Worm (Caenorhabditis elegans) whole organism, L1 larva: ENCODE data around the gene C24B9.3.
A peak's percentile ranks its signal among the peaks of the same experiment; 100 is the strongest.

Source experiments
- C16A3.4 ChIP-seq: fragments of 150-350 bp; optimal IDR thresholded peaks from 2 replicates; lab custom pipeline; 2014; ENCODE audit warnings: missing biosample characterization, missing genetic modification characterization
- aha-1 ChIP-seq: fragments of 150-350 bp; optimal IDR thresholded peaks from 2 replicates; lab custom pipeline; 2014; ENCODE audit warnings: missing biosample characterization, missing genetic modification characterization
- aly-2 ChIP-seq: fragments of 150-350 bp; optimal IDR thresholded peaks from 2 replicates; lab custom pipeline; 2014; ENCODE audit warnings: missing biosample characterization, missing genetic modification characterization
- blmp-1 ChIP-seq: fragments of 150-350 bp; optimal IDR thresholded peaks from 2 replicates; lab custom pipeline; 2014; ENCODE audit warnings: missing biosample characterization, missing genetic modification characterization
- ceh-90 ChIP-seq: sonication (generic microtip); optimal IDR thresholded peaks from 2 replicates; lab custom pipeline; 2016; ENCODE audit warnings: missing genetic modification characterization, missing compliant biosample characterization
- ces-1 ChIP-seq: fragments of 150-350 bp; optimal IDR thresholded peaks from 2 replicates; lab custom pipeline; 2014; ENCODE audit warnings: missing biosample characterization, missing genetic modification reagents, missing genetic modification characterization
- dpl-1 ChIP-seq, 3 experiments: fragments of 150-350 bp in 2 of 3; sonication (generic microtip) in 1 of 3; optimal IDR thresholded peaks; 2 replicates each; lab custom pipeline; 2014 to 2017; ENCODE audit warnings: missing biosample characterization in 3 of 3, missing genetic modification characterization in 3 of 3, missing genetic modification reagents in 3 of 3
- dsc-1 ChIP-seq: sonication (generic microtip); optimal IDR thresholded peaks from 2 replicates; lab custom pipeline; 2016; ENCODE audit warnings: mild to moderate bottlenecking, missing genetic modification characterization, missing compliant biosample characterization
- efl-1 ChIP-seq, 4 experiments: fragments of 150-350 bp; optimal IDR thresholded peaks in 3 of 4; peaks in 1 of 4; 1 replicate in 1 of 4; 2 replicates in 3 of 4; lab custom pipeline; 2014; ENCODE audit warnings: missing biosample characterization in 2 of 4, missing genetic modification characterization in 2 of 4, missing genetic modification reagents in 2 of 4
- egl-13 ChIP-seq: sonication (generic microtip); optimal IDR thresholded peaks from 2 replicates; lab custom pipeline; 2016; ENCODE audit warnings: missing genotype, missing genetic modification reagents, missing genetic modification characterization, missing compliant biosample characterization
- egl-27 ChIP-seq, 2 experiments: fragments of 150-350 bp in 1 of 2; sonication (generic microtip); optimal IDR thresholded peaks; 3 replicates each; lab custom pipeline; 2017 to 2018; ENCODE audit warnings: missing biosample characterization in 2 of 2, missing genetic modification characterization in 2 of 2, missing genetic modification reagents in 2 of 2
- elt-2 ChIP-seq: sonication (generic microtip); optimal IDR thresholded peaks from 2 replicates; lab custom pipeline; 2016; ENCODE audit warnings: missing genetic modification characterization, mild to moderate bottlenecking, inconsistent platforms, missing compliant biosample characterization, missing genetic modification reagents
- elt-3 ChIP-seq, 6 experiments: fragments of 150-350 bp in 1 of 6; sonication (generic microtip); optimal IDR thresholded peaks; 2 replicates each; lab custom pipeline; 2017 to 2018; ENCODE audit warnings: missing biosample characterization in 6 of 6, missing genetic modification characterization in 6 of 6, inconsistent platforms in 1 of 6
- fkh-10 ChIP-seq: sonication (generic microtip); optimal IDR thresholded peaks from 2 replicates; lab custom pipeline; 2017; ENCODE audit warnings: missing biosample characterization, missing genetic modification reagents, missing genetic modification characterization
- fkh-8 ChIP-seq: sonication (generic microtip); optimal IDR thresholded peaks from 2 replicates; lab custom pipeline; 2016; ENCODE audit warnings: mild to moderate bottlenecking, missing genetic modification characterization, missing compliant biosample characterization
- fos-1 ChIP-seq: fragments of 150-350 bp; optimal IDR thresholded peaks from 2 replicates; lab custom pipeline; 2014; ENCODE audit warnings: missing biosample characterization, missing genetic modification characterization
- hlh-4 ChIP-seq: sonication (generic microtip); optimal IDR thresholded peaks from 2 replicates; lab custom pipeline; 2016; ENCODE audit warnings: mild to moderate bottlenecking, missing genetic modification characterization, missing compliant biosample characterization
- isw-1 ChIP-seq: fragments of 200-800 bp; sonication (Bioruptor generic); IDR thresholded peaks from 2 replicates; pipeline ENCODE4 v1.3.6; 2022; ENCODE audit warnings: missing genetic modification characterization, missing compliant biosample characterization
- lin-13 ChIP-seq: fragments of 150-350 bp; optimal IDR thresholded peaks from 2 replicates; lab custom pipeline; 2014; ENCODE audit warnings: missing biosample characterization, missing genetic modification reagents, missing genetic modification characterization
- lin-15B ChIP-seq: fragments of 150-350 bp; sonication (generic microtip); optimal IDR thresholded peaks from 3 replicates; lab custom pipeline; 2014; ENCODE audit warnings: missing biosample characterization, missing genetic modification characterization
- lin-35 ChIP-seq, 2 experiments: fragments of 150-350 bp; optimal IDR thresholded peaks; 2 replicates each; lab custom pipeline; 2014; ENCODE audit warnings: missing biosample characterization in 2 of 2, missing genetic modification characterization in 2 of 2, missing genetic modification reagents in 2 of 2
- lin-39 ChIP-seq: fragments of 150-350 bp; optimal IDR thresholded peaks from 2 replicates; lab custom pipeline; 2014; ENCODE audit warnings: missing biosample characterization, missing genetic modification reagents, missing genetic modification characterization
- lir-3 ChIP-seq: sonication (generic microtip); optimal IDR thresholded peaks from 2 replicates; lab custom pipeline; 2016; ENCODE audit warnings: mild to moderate bottlenecking, missing genetic modification characterization, moderate library complexity, missing compliant biosample characterization; ENCODE audit not compliant: poor library complexity
- lsy-2 ChIP-seq, 2 experiments: fragments of 150-350 bp; optimal IDR thresholded peaks; 2 replicates each; lab custom pipeline; 2014; ENCODE audit warnings: missing biosample characterization in 2 of 2, missing genetic modification characterization in 2 of 2
- mdl-1 ChIP-seq, 2 experiments: fragments of 150-350 bp; optimal IDR thresholded peaks; 2 replicates each; lab custom pipeline; 2014 to 2017; ENCODE audit warnings: missing biosample characterization in 2 of 2, missing genetic modification characterization in 2 of 2, inconsistent platforms in 1 of 2
- mef-2 ChIP-seq: fragments of 150-350 bp; optimal IDR thresholded peaks from 2 replicates; lab custom pipeline; 2014; ENCODE audit warnings: missing biosample characterization, missing genetic modification characterization
- mep-1 ChIP-seq: fragments of 150-350 bp; optimal IDR thresholded peaks from 2 replicates; lab custom pipeline; 2014; ENCODE audit warnings: missing biosample characterization, missing genetic modification characterization
- nhr-11 ChIP-seq: fragments of 150-350 bp; optimal IDR thresholded peaks from 2 replicates; lab custom pipeline; 2014; ENCODE audit warnings: missing biosample characterization, missing genetic modification characterization
- nhr-20 ChIP-seq: sonication (generic microtip); optimal IDR thresholded peaks from 2 replicates; lab custom pipeline; 2016; ENCODE audit warnings: mild to moderate bottlenecking, missing genetic modification characterization, missing compliant biosample characterization
- nhr-237 ChIP-seq: fragments of 150-350 bp; optimal IDR thresholded peaks from 2 replicates; lab custom pipeline; 2014; ENCODE audit warnings: missing biosample characterization, missing genetic modification characterization
- nhr-71 ChIP-seq: sonication (generic microtip); optimal IDR thresholded peaks from 2 replicates; lab custom pipeline; 2016; ENCODE audit warnings: mild to moderate bottlenecking, missing genetic modification characterization, moderate library complexity, missing compliant biosample characterization
- nhr-76 ChIP-seq: sonication (generic microtip); optimal IDR thresholded peaks from 2 replicates; lab custom pipeline; 2017; ENCODE audit warnings: missing biosample characterization, missing genetic modification characterization
- nhr-84 ChIP-seq: sonication (generic microtip); optimal IDR thresholded peaks from 2 replicates; lab custom pipeline; 2017; ENCODE audit warnings: missing biosample characterization, missing genetic modification characterization
- nhr-85 ChIP-seq: sonication (generic microtip); peaks from one replicate; lab custom pipeline; 2016; ENCODE audit warnings: missing genetic modification characterization, inconsistent platforms, missing compliant biosample characterization
- pqm-1 ChIP-seq: sonication (generic microtip); optimal IDR thresholded peaks from 3 replicates; lab custom pipeline; 2017; ENCODE audit warnings: missing biosample characterization, missing genetic modification characterization
- skn-1 ChIP-seq: fragments of 150-350 bp; optimal IDR thresholded peaks from 2 replicates; lab custom pipeline; 2014; ENCODE audit warnings: missing biosample characterization, missing genetic modification characterization
- snpc-4 ChIP-seq: fragments of 150-350 bp; optimal IDR thresholded peaks from 2 replicates; lab custom pipeline; 2014; ENCODE audit warnings: missing biosample characterization, missing genetic modification characterization
- snu-23 ChIP-seq: sonication (generic microtip); optimal IDR thresholded peaks from 2 replicates; lab custom pipeline; 2016; ENCODE audit warnings: missing genetic modification characterization, missing compliant biosample characterization
- swsn-7 ChIP-seq: sonication (generic microtip); optimal IDR thresholded peaks from 2 replicates; lab custom pipeline; 2016; ENCODE audit warnings: missing genetic modification characterization, missing compliant biosample characterization
- tbx-2 ChIP-seq: sonication (generic microtip); optimal IDR thresholded peaks from 2 replicates; lab custom pipeline; 2016; ENCODE audit warnings: missing genetic modification characterization, missing compliant biosample characterization
- unc-30 ChIP-seq: sonication (generic microtip); optimal IDR thresholded peaks from 2 replicates; lab custom pipeline; 2017; ENCODE audit warnings: missing biosample characterization, missing genetic modification characterization
- vab-15 ChIP-seq: sonication (generic microtip); optimal IDR thresholded peaks from 2 replicates; lab custom pipeline; 2017; ENCODE audit warnings: missing genotype, mild to moderate bottlenecking, missing genetic modification characterization, missing compliant biosample characterization
- xbp-1 ChIP-seq: sonication (generic microtip); optimal IDR thresholded peaks from 2 replicates; lab custom pipeline; 2016; ENCODE audit warnings: missing genetic modification characterization, missing compliant biosample characterization
- zip-4 ChIP-seq: fragments of 200-800 bp; sonication (Bioruptor generic); optimal IDR thresholded peaks from 2 replicates; lab custom pipeline; 2018; ENCODE audit warnings: mild to moderate bottlenecking, missing genetic modification characterization, moderate library complexity, missing compliant biosample characterization
- ztf-11 ChIP-seq, 2 experiments: sonication (generic microtip); optimal IDR thresholded peaks; 2 replicates each; lab custom pipeline; 2016 to 2017; ENCODE audit warnings: missing genetic modification characterization in 2 of 2, missing biosample characterization in 1 of 2, missing compliant biosample characterization in 1 of 2

C24B9.3 gene

ce11 chrV:2664525-2665053, 46.8 kb downstream of the C24B9.3 start, which contains the start of gene ndx-2:
ndx-2 (minus strand) TSS chrV:2665003.
- TF ChIP-seq ztf-11 (tag; optimal IDR thresholded peaks at IDR 0.05; lab: Kevin White, UChicago) = no peak

ce11 chrV:2660457-2660856, 50.9 kb downstream of the C24B9.3 start:
- TF ChIP-seq egl-13 (no peak), efl-1 (optimal IDR thresholded peaks at IDR 0.05; lab: Kevin White, UChicago) (no peak), efl-1 (GFP tag; optimal IDR thresholded peaks at IDR 0.05 in 1 of 2; lab: Kevin White, UChicago) (peak in 1 of 2 experiments; percentile 82)

- no peak for TF ChIP-seq ces-1 (GFP tag; lab: Kevin White, UChicago)
- TF ChIP-seq nhr-71 (tag; lab: Kevin White, UChicago) = peak; percentile 27
- no peak for TF ChIP-seq pqm-1
- no peak for TF ChIP-seq egl-27 (tag; optimal IDR thresholded peaks at IDR 0.05; lab: Kevin White, UChicago)
- TF ChIP-seq fkh-10 (GFP tag; lab: Kevin White, UChicago) = no peak
- no peak for TF ChIP-seq fkh-8 (tag; lab: Kevin White, UChicago)
- no peak for TF ChIP-seq ztf-11 (tag; optimal IDR thresholded peaks at IDR 0.05; lab: Kevin White, UChicago)
- no peak for TF ChIP-seq lin-15B (tag; lab: Kevin White, UChicago)
- TF ChIP-seq nhr-237 (tag; lab: Kevin White, UChicago) = no peak
- no peak for TF ChIP-seq mef-2 (tag; lab: Kevin White, UChicago)
- no peak for TF ChIP-seq tbx-2 (tag; lab: Kevin White, UChicago)
- TF ChIP-seq lir-3 (tag; lab: Kevin White, UChicago) = no peak
- TF ChIP-seq lsy-2 (tag; optimal IDR thresholded peaks at IDR 0.05; lab: Kevin White, UChicago) = peak; percentile 14 to 38
- no peak for TF ChIP-seq nhr-20 (tag; lab: Kevin White, UChicago)
- no peak for TF ChIP-seq mdl-1 (tag; optimal IDR thresholded peaks at IDR 0.05; lab: Kevin White, UChicago)
- TF ChIP-seq elt-3 (tag; optimal IDR thresholded peaks at IDR 0.05; lab: Kevin White, UChicago) = no peak
- no peak for TF ChIP-seq zip-4 (GFP tag; lab: Kevin White, UChicago)
- no peak for TF ChIP-seq lin-13
- no peak for TF ChIP-seq C16A3.4 (tag; lab: Kevin White, UChicago)
- peak; percentile 41 for TF ChIP-seq elt-2 (tag; lab: Kevin White, UChicago)
- TF ChIP-seq mep-1 (tag; lab: Kevin White, UChicago) = no peak
- no peak for TF ChIP-seq unc-30
- no peak for TF ChIP-seq blmp-1 (tag; lab: Kevin White, UChicago)
- peak; percentile 12 for TF ChIP-seq snu-23 (GFP tag; lab: Kevin White, UChicago)
- no peak for TF ChIP-seq aly-2 (tag; lab: Kevin White, UChicago)
- TF ChIP-seq dpl-1 (GFP tag; optimal IDR thresholded peaks at IDR 0.05; lab: Kevin White, UChicago) = peak in 2 of 3 experiments; percentile 10 to 51
- TF ChIP-seq xbp-1 (tag; lab: Kevin White, UChicago) = peak; percentile 1
- no peak for TF ChIP-seq ceh-90 (tag; lab: Kevin White, UChicago)
- TF ChIP-seq nhr-11 (tag; lab: Kevin White, UChicago) = no peak
- TF ChIP-seq efl-1 (optimal IDR thresholded peaks at IDR 0.05; lab: Kevin White, UChicago) = peak; percentile 34 to 37
- TF ChIP-seq efl-1 (GFP tag; optimal IDR thresholded peaks at IDR 0.05 in 1 of 2; lab: Kevin White, UChicago) = peak; percentile 33 to 93
- TF ChIP-seq skn-1 (tag; lab: Kevin White, UChicago) = no peak
- TF ChIP-seq dsc-1 (tag; lab: Kevin White, UChicago) = no peak
- no peak for TF ChIP-seq snpc-4 (tag; lab: Kevin White, UChicago)
- no peak for TF ChIP-seq swsn-7 (tag; lab: Kevin White, UChicago)
- TF ChIP-seq vab-15 = no peak
- no peak for TF ChIP-seq lin-39 (tag; lab: Kevin White, UChicago)
- TF ChIP-seq hlh-4 (tag; lab: Kevin White, UChicago) = no peak
- TF ChIP-seq fos-1 (tag; lab: Kevin White, UChicago) = no peak
- TF ChIP-seq nhr-76 (tag; lab: Kevin White, UChicago) = no peak
- TF ChIP-seq nhr-85 (tag; lab: Kevin White, UChicago) = no peak
- no peak for TF ChIP-seq nhr-84 (tag; lab: Kevin White, UChicago)
- TF ChIP-seq lin-35 (GFP tag; optimal IDR thresholded peaks at IDR 0.05; lab: Kevin White, UChicago) = peak in 1 of 2 experiments; percentile 51
- no peak for TF ChIP-seq aha-1
- TF ChIP-seq isw-1 (GFP tag; lab: Robert Waterston, UW) = no peak
- TF ChIP-seq, all 84 proteins: peak for 8
These were observed 53.7 kb downstream of the C24B9.3 start for ce11 chrV:2657682-2658081.
